Worm (Caenorhabditis elegans) whole organism, L3 larva: ENCODE measurements around the gene T26C11.8.

Source experiments
- R02D3.7 ChIP-seq: fragments of 150-350 bp; optimal IDR thresholded peaks from 2 replicates; lab custom pipeline; 2014; ENCODE audit warnings: missing biosample characterization, missing genetic modification characterization
- ZK546.5 ChIP-seq: sonication (generic microtip); optimal IDR thresholded peaks from 2 replicates; lab custom pipeline; 2017; ENCODE audit warnings: missing biosample characterization, missing genetic modification characterization
- ama-1 ChIP-seq: fragments of 150-350 bp; optimal IDR thresholded peaks from 2 replicates; lab custom pipeline; 2018
- ceh-16 ChIP-seq: sonication (generic microtip); optimal IDR thresholded peaks from 2 replicates; lab custom pipeline; 2017; ENCODE audit warnings: missing biosample characterization, missing genetic modification characterization
- ceh-28 ChIP-seq: fragments of 150-350 bp; optimal IDR thresholded peaks from 2 replicates; lab custom pipeline; 2014; ENCODE audit warnings: missing biosample characterization, missing genetic modification reagents, missing genetic modification characterization
- ceh-82 ChIP-seq: fragments of 150-350 bp; optimal IDR thresholded peaks from 2 replicates; lab custom pipeline; 2014; ENCODE audit warnings: missing biosample characterization, missing genetic modification characterization
- egl-27 ChIP-seq: sonication (generic microtip); optimal IDR thresholded peaks from 4 replicates; lab custom pipeline; 2017; ENCODE audit warnings: missing biosample characterization, missing genetic modification reagents, missing genetic modification characterization
- egl-5 ChIP-seq: fragments of 150-350 bp; optimal IDR thresholded peaks from 2 replicates; lab custom pipeline; 2017; ENCODE audit warnings: missing biosample characterization, missing genetic modification reagents, missing genetic modification characterization, inconsistent platforms
- elt-1 ChIP-seq: fragments of 150-350 bp; optimal IDR thresholded peaks from 2 replicates; lab custom pipeline; 2014; ENCODE audit warnings: missing biosample characterization, missing genetic modification characterization
- elt-2 ChIP-seq: sonication (generic microtip); optimal IDR thresholded peaks from 2 replicates; lab custom pipeline; 2016; ENCODE audit warnings: missing genetic modification reagents, mild to moderate bottlenecking, missing genetic modification characterization, missing compliant biosample characterization
- elt-3 ChIP-seq, 3 experiments: fragments of 150-350 bp in 1 of 3; sonication (generic microtip) in 2 of 3; optimal IDR thresholded peaks; 2 replicates in 2 of 3; 4 replicates in 1 of 3; lab custom pipeline; 2014 to 2017; ENCODE audit warnings: missing biosample characterization in 3 of 3, missing genetic modification characterization in 3 of 3
- fkh-10 ChIP-seq: sonication (generic microtip); optimal IDR thresholded peaks from 2 replicates; lab custom pipeline; 2017; ENCODE audit warnings: missing biosample characterization, missing genetic modification reagents, missing genetic modification characterization
- fkh-2 ChIP-seq: fragments of 150-350 bp; optimal IDR thresholded peaks from 2 replicates; lab custom pipeline; 2014; ENCODE audit warnings: missing biosample characterization, missing genetic modification reagents, missing genetic modification characterization
- fos-1 ChIP-seq: fragments of 150-350 bp; optimal IDR thresholded peaks from 2 replicates; lab custom pipeline; 2014; ENCODE audit warnings: missing biosample characterization, missing genetic modification characterization
- hmg-11 ChIP-seq: sonication (generic microtip); optimal IDR thresholded peaks from 2 replicates; lab custom pipeline; 2016; ENCODE audit warnings: missing genetic modification characterization, missing compliant biosample characterization
- jun-1 ChIP-seq: fragments of 150-350 bp; optimal IDR thresholded peaks from 2 replicates; lab custom pipeline; 2014; ENCODE audit warnings: missing biosample characterization, missing genetic modification reagents, missing genetic modification characterization
- lin-39 ChIP-seq: fragments of 150-350 bp; optimal IDR thresholded peaks from 2 replicates; lab custom pipeline; 2018; ENCODE audit warnings: missing biosample characterization, missing genetic modification reagents, missing genetic modification characterization
- lsy-12 ChIP-seq: sonication (generic microtip); optimal IDR thresholded peaks from 2 replicates; lab custom pipeline; 2016; ENCODE audit warnings: mild to moderate bottlenecking, missing genetic modification characterization, missing compliant biosample characterization
- mdl-1 ChIP-seq: fragments of 150-350 bp; optimal IDR thresholded peaks from 2 replicates; lab custom pipeline; 2014; ENCODE audit warnings: missing biosample characterization, missing genetic modification characterization
- nfya-1 ChIP-seq: sonication (generic microtip); optimal IDR thresholded peaks from 2 replicates; lab custom pipeline; 2017; ENCODE audit warnings: missing genetic modification characterization, mild to moderate bottlenecking, missing compliant biosample characterization, antibody characterized with exemption, moderate library complexity; ENCODE audit not compliant: insufficient read depth
- nhr-11 ChIP-seq: fragments of 150-350 bp; optimal IDR thresholded peaks from 2 replicates; lab custom pipeline; 2014; ENCODE audit warnings: missing biosample characterization, missing genetic modification characterization
- nhr-12 ChIP-seq: fragments of 150-350 bp; optimal IDR thresholded peaks from 2 replicates; lab custom pipeline; 2014; ENCODE audit warnings: missing biosample characterization, missing genetic modification characterization
- nhr-23 ChIP-seq: fragments of 150-350 bp; optimal IDR thresholded peaks from 2 replicates; lab custom pipeline; 2014; ENCODE audit warnings: missing biosample characterization, missing genetic modification reagents, missing genetic modification characterization
- nhr-25 ChIP-seq: sonication (generic microtip); optimal IDR thresholded peaks from 2 replicates; lab custom pipeline; 2017; ENCODE audit warnings: missing biosample characterization, missing genetic modification characterization
- nhr-77 ChIP-seq: fragments of 150-350 bp; optimal IDR thresholded peaks from 2 replicates; lab custom pipeline; 2014; ENCODE audit warnings: missing biosample characterization, missing genetic modification characterization
- pha-4 ChIP-seq: fragments of 150-350 bp; optimal IDR thresholded peaks from 2 replicates; lab custom pipeline; 2014; ENCODE audit warnings: missing biosample characterization, missing genetic modification reagents, missing genetic modification characterization
- pqm-1 ChIP-seq: fragments of 150-350 bp; optimal IDR thresholded peaks from 2 replicates; lab custom pipeline; 2017; ENCODE audit warnings: missing biosample characterization, missing genetic modification characterization, inconsistent platforms
- sea-2 ChIP-seq: fragments of 150-350 bp; sonication (generic microtip); optimal IDR thresholded peaks from 4 replicates; lab custom pipeline; 2014; ENCODE audit warnings: missing biosample characterization, missing genetic modification reagents, missing genetic modification characterization
- snpc-4 ChIP-seq: fragments of 150-350 bp; optimal IDR thresholded peaks from 2 replicates; lab custom pipeline; 2014; ENCODE audit warnings: missing biosample characterization, missing genetic modification characterization
- tbx-2 ChIP-seq: sonication (generic microtip); optimal IDR thresholded peaks from 2 replicates; lab custom pipeline; 2016; ENCODE audit warnings: mild to moderate bottlenecking, missing genetic modification characterization, missing compliant biosample characterization
- unc-39 ChIP-seq: sonication (generic microtip); optimal IDR thresholded peaks from 4 replicates; lab custom pipeline; 2017; ENCODE audit warnings: missing biosample characterization, missing genetic modification characterization
- unc-62 ChIP-seq: fragments of 150-350 bp; sonication (generic microtip); optimal IDR thresholded peaks from 4 replicates; lab custom pipeline; 2014; ENCODE audit warnings: missing biosample characterization, missing genetic modification reagents, missing genetic modification characterization
- zag-1 ChIP-seq: fragments of 150-350 bp; optimal IDR thresholded peaks from 2 replicates; lab custom pipeline; 2014; ENCODE audit warnings: missing biosample characterization, missing genetic modification characterization
- ztf-11 ChIP-seq: fragments of 150-350 bp; optimal IDR thresholded peaks from 2 replicates; lab custom pipeline; 2014; ENCODE audit warnings: missing biosample characterization, missing genetic modification characterization
- ztf-4 ChIP-seq: fragments of 150-350 bp; optimal IDR thresholded peaks from 2 replicates; lab custom pipeline; 2014; ENCODE audit warnings: missing biosample characterization, missing genetic modification characterization

T26C11.8 gene

ce11 chrX:1860422-1860821 lies at the start of gene T26C11.8:
T26C11.8 (plus strand) TSS chrX:1860722.
- TF ChIP-seq fkh-2 (no peak), ZK546.5 (no peak), ceh-16 (tag; lab: Kevin White, UChicago) (no peak), elt-1 (tag; lab: Kevin White, UChicago) (no peak), unc-62 (GFP tag; lab: Kevin White, UChicago) (no peak), nhr-25 (tag; lab: Kevin White, UChicago) (no peak), sea-2 (no peak), pha-4 (no peak)
- TF ChIP-seq, all 47 proteins: peak for 0

ce11 chrX:1811436-1811835 lies 49.1 kb upstream of the T26C11.8 start, which contains the start of gene C14E2.3:
C14E2.3 (minus strand) TSS chrX:1811536.
- TF ChIP-seq nfya-1 (no peak), fkh-10 (GFP tag; lab: Kevin White, UChicago) (no peak), lin-39 (tag; lab: Kevin White, UChicago) (no peak), R02D3.7 (tag; lab: Kevin White, UChicago) (no peak), unc-62 (GFP tag; lab: Kevin White, UChicago) (no peak), fos-1 (no peak), elt-2 (tag; lab: Kevin White, UChicago) (no peak), unc-39 (tag; lab: Kevin White, UChicago) (no peak), snpc-4 (tag; lab: Kevin White, UChicago) (no peak), nhr-12 (no peak), mdl-1 (tag; lab: Kevin White, UChicago) (no peak), egl-27 (tag; lab: Kevin White, UChicago) (no peak), zag-1 (tag; lab: Kevin White, UChicago) (no peak), pqm-1 (no peak), ama-1 (lab: Kevin White, UChicago) (no peak), ceh-82 (tag; lab: Kevin White, UChicago) (no peak), jun-1 (no peak), hmg-11 (tag; lab: Kevin White, UChicago) (no peak), ztf-11 (tag; lab: Kevin White, UChicago) (no peak)

- TF ChIP-seq nhr-23 (tag; lab: Kevin White, UChicago): no peak
- no peak for TF ChIP-seq fkh-10 (GFP tag; lab: Kevin White, UChicago)
- TF ChIP-seq ZK546.5: no peak
- TF ChIP-seq nhr-77 (tag; lab: Kevin White, UChicago): no peak
- no peak for TF ChIP-seq nhr-25 (tag; lab: Kevin White, UChicago)
- TF ChIP-seq, all 47 proteins: peak for 0
Observed at ce11 chrX:1816106-1816505, 44.4 kb upstream of the T26C11.8 start, which contains the start of gene C14E2.7. C14E2.7 (plus strand) TSS chrX:1816406.

ce11 chrX:1821235-1821634 lies 39.3 kb upstream of the T26C11.8 start, which contains the start of gene C14E2.4:
C14E2.4 (minus strand) TSS chrX:1821335.
- no peak for TF ChIP-seq ztf-11 (tag; lab: Kevin White, UChicago)
- TF ChIP-seq ceh-28: no peak
- TF ChIP-seq lsy-12 (tag; lab: Kevin White, UChicago): no peak
- no peak for TF ChIP-seq tbx-2 (tag; lab: Kevin White, UChicago)
- TF ChIP-seq fkh-10 (GFP tag; lab: Kevin White, UChicago): no peak
- no peak for TF ChIP-seq elt-3 (tag; optimal IDR thresholded peaks at IDR 0.05; lab: Kevin White, UChicago)
- no peak for TF ChIP-seq egl-5 (tag; lab: Kevin White, UChicago)
- no peak for TF ChIP-seq ztf-4 (tag; lab: Kevin White, UChicago)
- no peak for TF ChIP-seq nhr-12
- no peak for TF ChIP-seq sea-2
- TF ChIP-seq elt-1 (tag; lab: Kevin White, UChicago): no peak
- TF ChIP-seq nhr-11 (tag; lab: Kevin White, UChicago): no peak
- no peak for TF ChIP-seq fos-1
- no peak for TF ChIP-seq ZK546.5
- no peak for TF ChIP-seq unc-62 (GFP tag; lab: Kevin White, UChicago)
- TF ChIP-seq nfya-1: no peak
- TF ChIP-seq ceh-82 (tag; lab: Kevin White, UChicago): no peak
- TF ChIP-seq pha-4: no peak
- TF ChIP-seq pqm-1: no peak

ce11 chrX:1825290-1825832 lies 35.2 kb upstream of the T26C11.8 start, which contains the start of gene C14E2.5:
C14E2.5 (minus strand) TSS chrX:1825340.
- no peak for TF ChIP-seq fos-1
- no peak for TF ChIP-seq nhr-12
